Worm (Caenorhabditis elegans) whole organism, midembryonic: ENCODE results near the gene EEED8.14.

Experiments used
- T22C8.4 ChIP-seq: fragments of 200-800 bp; sonication (Bioruptor generic); IDR thresholded peaks from 2 replicates; pipeline ENCODE4 v1.3.6; 2022; ENCODE audit warnings: missing genetic modification characterization, missing compliant biosample characterization
- flt-1 ChIP-seq: fragments of 200-800 bp; sonication (Bioruptor generic); IDR thresholded peaks from 2 replicates; pipeline ENCODE4 v1.3.6; 2022; ENCODE audit warnings: missing genetic modification characterization, missing compliant biosample characterization
- klf-2 ChIP-seq: fragments of 200-800 bp; sonication (Bioruptor generic); conservative IDR thresholded peaks from 2 replicates; pipeline ENCODE4 v1.3.6; 2022; ENCODE audit warnings: missing genetic modification reagents, missing genetic modification characterization, missing compliant biosample characterization
- tab-1 ChIP-seq: fragments of 200-800 bp; sonication (Bioruptor generic); IDR thresholded peaks from 2 replicates; pipeline ENCODE4 v1.3.6; 2022; ENCODE audit warnings: missing genetic modification characterization, missing compliant biosample characterization

DNA sequence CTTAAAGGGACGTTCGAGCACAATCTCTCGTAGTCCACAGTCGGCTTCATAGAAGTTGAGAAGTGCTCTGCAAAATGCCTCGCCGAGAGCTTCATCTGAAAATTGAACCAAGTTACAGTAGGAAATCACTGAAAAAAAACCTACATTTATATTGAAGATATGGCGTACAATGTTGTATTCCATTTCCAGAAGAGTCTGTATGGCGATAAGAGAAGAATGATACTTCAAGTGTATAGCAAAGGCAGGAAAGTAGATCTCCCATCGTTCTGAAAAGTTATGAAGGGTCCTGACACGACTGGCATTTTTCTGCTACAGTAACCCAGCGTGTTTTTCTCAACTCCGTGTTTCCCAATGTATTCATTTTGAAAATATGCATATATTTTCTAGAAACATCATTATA, 29.6 kb downstream of the EEED8.14 start:
- TF ChIP-seq T22C8.4 (GFP tag; lab: Robert Waterston, UW) (no peak), klf-2 (no peak), tab-1 (GFP tag; lab: Robert Waterston, UW) (no peak), flt-1 (GFP tag; lab: Robert Waterston, UW) (no peak)
